Fruit fly (Drosophila melanogaster) whole organism, embryonic: Measurements from ENCODE around the gene GstO3.

Experiments used
- Adf1 ChIP-seq: fragments of 200-800 bp; sonication (Bioruptor generic); IDR thresholded peaks from 2 replicates; pipeline ENCODE4 v1.3.6; 2022; ENCODE audit warnings: missing biosample characterization, missing genetic modification characterization
- Bgb ChIP-seq: fragments of 200-800 bp; sonication (Bioruptor generic); IDR thresholded peaks from 2 replicates; pipeline ENCODE4 v1.3.6; 2022; ENCODE audit warnings: missing biosample characterization, missing genetic modification characterization; ENCODE audit not compliant: partially characterized antibody
- Bteb2 ChIP-seq: fragments of 200-800 bp; sonication (Bioruptor generic); optimal IDR thresholded peaks from 2 replicates; lab custom pipeline; 2016; ENCODE audit warnings: missing biosample characterization, missing genetic modification characterization
- CG10321 ChIP-seq: fragments of 200-800 bp; sonication (Bioruptor generic); IDR thresholded peaks from 2 replicates; pipeline ENCODE4 v1.3.6; 2022; ENCODE audit warnings: missing biosample characterization, missing genetic modification characterization
- CG10462 ChIP-seq: fragments of 200-800 bp; sonication (Bioruptor generic); optimal IDR thresholded peaks from 2 replicates; lab custom pipeline; 2016; ENCODE audit warnings: missing biosample characterization, missing genetic modification characterization
- CG12071 ChIP-seq: fragments of 200-800 bp; sonication (Bioruptor generic); optimal IDR thresholded peaks from 3 replicates; lab custom pipeline; 2018; ENCODE audit warnings: missing biosample characterization, mild to moderate bottlenecking, missing genetic modification characterization
- CG12391 ChIP-seq: fragments of 200-800 bp; sonication (Bioruptor generic); optimal IDR thresholded peaks from 3 replicates; lab custom pipeline; 2018; ENCODE audit warnings: missing biosample characterization, mild to moderate bottlenecking, missing genetic modification characterization, moderate library complexity
- CG13287 ChIP-seq: fragments of 200-800 bp; sonication (Bioruptor generic); IDR thresholded peaks from 2 replicates; pipeline ENCODE4 v1.3.6; 2022; ENCODE audit warnings: missing biosample characterization, missing genetic modification characterization; ENCODE audit not compliant: partially characterized antibody
- CG14860 ChIP-seq: fragments of 200-800 bp; sonication (Bioruptor generic); IDR thresholded peaks from 3 replicates; pipeline ENCODE4 v1.3.6; 2022; ENCODE audit warnings: missing biosample characterization, missing genetic modification characterization; ENCODE audit not compliant: partially characterized antibody
- CG16813 ChIP-seq: fragments of 200-800 bp; sonication (Bioruptor generic); IDR thresholded peaks from 3 replicates; pipeline ENCODE4 v1.3.6; 2022; ENCODE audit warnings: missing biosample characterization, missing genetic modification characterization; ENCODE audit not compliant: partially characterized antibody
- CG17361 ChIP-seq: fragments of 200-800 bp; sonication (Bioruptor generic); IDR thresholded peaks from 3 replicates; pipeline ENCODE4 v1.3.6; 2022; ENCODE audit warnings: missing biosample characterization, missing genetic modification characterization
- CG17385 ChIP-seq: fragments of 200-800 bp; sonication (Bioruptor generic); optimal IDR thresholded peaks from 3 replicates; lab custom pipeline; 2018; ENCODE audit warnings: missing biosample characterization, mild to moderate bottlenecking, missing genetic modification characterization
- CG2120 ChIP-seq: fragments of 200-800 bp; sonication (Bioruptor generic); optimal IDR thresholded peaks from 3 replicates; lab custom pipeline; 2016; ENCODE audit warnings: missing biosample characterization, missing genetic modification characterization
- CG2199 ChIP-seq: fragments of 200-800 bp; sonication (Bioruptor generic); IDR thresholded peaks from 3 replicates; pipeline ENCODE4 v1.3.6; 2022; ENCODE audit warnings: missing biosample characterization, missing genetic modification characterization
- CG31441 ChIP-seq: fragments of 200-800 bp; sonication (Bioruptor generic); IDR thresholded peaks from 2 replicates; pipeline ENCODE4 v1.3.6; 2022; ENCODE audit warnings: missing biosample characterization, missing genetic modification characterization
- CG9215 ChIP-seq: fragments of 200-800 bp; sonication (Bioruptor generic); IDR thresholded peaks from 2 replicates; pipeline ENCODE4 v1.3.6; 2022; ENCODE audit warnings: missing biosample characterization, missing genetic modification characterization
- CTCF ChIP-seq: fragments of 200-800 bp; sonication (Bioruptor generic); optimal IDR thresholded peaks from 2 replicates; lab custom pipeline; 2017; ENCODE audit warnings: missing biosample characterization, mild to moderate bottlenecking, missing genetic modification characterization, moderate library complexity
- CrebB ChIP-seq: fragments of 200-800 bp; sonication (Bioruptor generic); optimal IDR thresholded peaks from 3 replicates; lab custom pipeline; 2018; ENCODE audit warnings: missing biosample characterization, mild to moderate bottlenecking, missing genetic modification characterization
- Dbx ChIP-seq: fragments of 200-800 bp; sonication (Bioruptor generic); IDR thresholded peaks from 3 replicates; pipeline ENCODE4 v1.3.6; 2022; ENCODE audit warnings: missing biosample characterization, missing genetic modification characterization
- E2f2 ChIP-seq: fragments of 200-800 bp; sonication (Bioruptor generic); IDR thresholded peaks from 2 replicates; pipeline ENCODE4 v1.3.6; 2022; ENCODE audit warnings: missing biosample characterization, missing genetic modification characterization
- Eip74EF ChIP-seq, 2 experiments: fragments of 200-800 bp in 1 of 2; fragments of >200 bp in 1 of 2; sonication (Bioruptor generic) in 1 of 2; optimal IDR thresholded peaks; 2 replicates each; lab custom pipeline; 2017 to 2019; ENCODE audit warnings: missing biosample characterization in 2 of 2, missing genetic modification characterization in 2 of 2, mild to moderate bottlenecking in 1 of 2, moderate library complexity in 1 of 2
- Lhr ChIP-seq: fragments of 200-800 bp; sonication (Bioruptor generic); optimal IDR thresholded peaks from 3 replicates; lab custom pipeline; 2017; ENCODE audit warnings: mild to moderate bottlenecking, missing biosample characterization, missing genetic modification reagents, missing genetic modification characterization
- Myb ChIP-seq: fragments of 200-800 bp; sonication (Bioruptor generic); optimal IDR thresholded peaks from 2 replicates; lab custom pipeline; 2016; ENCODE audit warnings: missing biosample characterization, missing genetic modification characterization
- NfI ChIP-seq: fragments of 200-800 bp; sonication (Bioruptor generic); optimal IDR thresholded peaks from 3 replicates; lab custom pipeline; 2018; ENCODE audit warnings: missing biosample characterization, mild to moderate bottlenecking, missing genetic modification characterization, moderate library complexity
- Pdp1 ChIP-seq, 2 experiments: fragments of 200-800 bp; sonication (Bioruptor generic); optimal IDR thresholded peaks; 3 replicates each; lab custom pipeline; 2016; ENCODE audit warnings: missing biosample characterization in 2 of 2, missing genetic modification characterization in 2 of 2, mild to moderate bottlenecking in 1 of 2, moderate library complexity in 1 of 2
- Scr ChIP-seq: fragments of 200-800 bp; sonication (Bioruptor generic); IDR thresholded peaks from 2 replicates; pipeline ENCODE4 v1.3.6; 2022; ENCODE audit warnings: missing biosample characterization, missing genetic modification characterization; ENCODE audit not compliant: partially characterized antibody
- Sry-δ ChIP-seq: fragments of 200-800 bp; sonication (Bioruptor generic); optimal IDR thresholded peaks from 2 replicates; lab custom pipeline; 2016; ENCODE audit warnings: missing biosample characterization, missing genetic modification characterization
- Xbp1 ChIP-seq: fragments of 200-800 bp; sonication (Bioruptor generic); optimal IDR thresholded peaks from 3 replicates; lab custom pipeline; 2016; ENCODE audit warnings: missing biosample characterization, mild to moderate bottlenecking, missing genetic modification characterization
- ac ChIP-seq: fragments of 200-800 bp; sonication (Bioruptor generic); optimal IDR thresholded peaks from 3 replicates; lab custom pipeline; 2017; ENCODE audit warnings: missing biosample characterization, mild to moderate bottlenecking, missing genetic modification characterization
- amos ChIP-seq: fragments of 200-800 bp; sonication (Bioruptor generic); IDR thresholded peaks from 2 replicates; pipeline ENCODE4 v1.3.6; 2022; ENCODE audit warnings: missing biosample characterization, missing genetic modification characterization; ENCODE audit not compliant: partially characterized antibody
- ap ChIP-seq: fragments of 200-800 bp; sonication (Bioruptor generic); IDR thresholded peaks from 2 replicates; pipeline ENCODE4 v1.3.6; 2022; ENCODE audit warnings: missing biosample characterization, missing genetic modification characterization
- bigmax ChIP-seq: fragments of 200-800 bp; sonication (Bioruptor generic); optimal IDR thresholded peaks from 2 replicates; lab custom pipeline; 2018; ENCODE audit warnings: missing biosample characterization, mild to moderate bottlenecking, missing genetic modification characterization
- chn ChIP-seq: fragments of 200-800 bp; sonication (Bioruptor generic); optimal IDR thresholded peaks from 2 replicates; lab custom pipeline; 2016; ENCODE audit warnings: missing biosample characterization, missing genetic modification characterization
- ci ChIP-seq: fragments of 200-800 bp; sonication (Bioruptor generic); IDR thresholded peaks from 3 replicates; pipeline ENCODE4 v1.3.6; 2022; ENCODE audit warnings: missing biosample characterization, missing genetic modification characterization
- dm ChIP-seq: fragments of 200-800 bp; sonication (Bioruptor generic); optimal IDR thresholded peaks from 3 replicates; lab custom pipeline; 2016; ENCODE audit warnings: missing biosample characterization, missing genetic modification characterization
- dmrt99B ChIP-seq: fragments of 200-800 bp; sonication (Bioruptor generic); optimal IDR thresholded peaks from 2 replicates; lab custom pipeline; 2018; ENCODE audit warnings: missing biosample characterization, mild to moderate bottlenecking, missing genetic modification characterization, moderate library complexity
- dysf ChIP-seq: fragments of 200-800 bp; sonication (Bioruptor generic); IDR thresholded peaks from 3 replicates; pipeline ENCODE4 v1.3.6; 2022; ENCODE audit warnings: missing biosample characterization, missing genetic modification characterization
- hb ChIP-seq: fragments of 200-800 bp; sonication (Bioruptor generic); IDR thresholded peaks from 3 replicates; pipeline ENCODE4 v1.3.6; 2022; ENCODE audit warnings: missing biosample characterization, missing genetic modification characterization; ENCODE audit not compliant: partially characterized antibody
- hbn ChIP-seq: fragments of 200-800 bp; sonication (Bioruptor generic); IDR thresholded peaks from 2 replicates; pipeline ENCODE4 v1.3.6; 2022; ENCODE audit warnings: missing biosample characterization, missing genetic modification characterization; ENCODE audit not compliant: partially characterized antibody
- ken ChIP-seq: fragments of 200-800 bp; sonication (Bioruptor generic); IDR thresholded peaks from 3 replicates; pipeline ENCODE4 v1.3.6; 2022; ENCODE audit warnings: missing biosample characterization, missing genetic modification characterization
- onecut ChIP-seq: fragments of 200-800 bp; sonication (Bioruptor generic); IDR thresholded peaks from 2 replicates; pipeline ENCODE4 v1.3.6; 2022; ENCODE audit warnings: missing biosample characterization, missing genetic modification characterization
- pb ChIP-seq: fragments of 200-800 bp; sonication (Bioruptor generic); optimal IDR thresholded peaks from 3 replicates; lab custom pipeline; 2016; ENCODE audit warnings: missing biosample characterization, missing genetic modification characterization
- scrt ChIP-seq: fragments of 200-800 bp; sonication (Bioruptor generic); optimal IDR thresholded peaks from 2 replicates; lab custom pipeline; 2018; ENCODE audit warnings: missing biosample characterization, mild to moderate bottlenecking, missing genetic modification characterization, moderate library complexity
- stwl ChIP-seq: fragments of 200-800 bp; sonication (Bioruptor generic); optimal IDR thresholded peaks from 3 replicates; lab custom pipeline; 2018; ENCODE audit warnings: missing biosample characterization, mild to moderate bottlenecking, missing genetic modification characterization, moderate library complexity
- tin ChIP-seq: fragments of 200-800 bp; sonication (Bioruptor generic); optimal IDR thresholded peaks from 3 replicates; lab custom pipeline; 2016; ENCODE audit warnings: missing biosample characterization, missing genetic modification characterization
- trem ChIP-seq: fragments of 200-800 bp; optimal IDR thresholded peaks from 3 replicates; lab custom pipeline; 2019; ENCODE audit warnings: missing biosample characterization, mild to moderate bottlenecking, missing genetic modification characterization, moderate library complexity
- unc-4 ChIP-seq: fragments of 200-800 bp; sonication (Bioruptor generic); IDR thresholded peaks from 2 replicates; pipeline ENCODE4 v1.3.6; 2022; ENCODE audit warnings: missing biosample characterization, missing genetic modification characterization; ENCODE audit not compliant: partially characterized antibody
- zen ChIP-seq: fragments of 200-800 bp; sonication (Bioruptor generic); optimal IDR thresholded peaks from 3 replicates; lab custom pipeline; 2018; ENCODE audit warnings: missing biosample characterization, mild to moderate bottlenecking, missing genetic modification characterization, moderate library complexity

GstO3 gene

DNA sequence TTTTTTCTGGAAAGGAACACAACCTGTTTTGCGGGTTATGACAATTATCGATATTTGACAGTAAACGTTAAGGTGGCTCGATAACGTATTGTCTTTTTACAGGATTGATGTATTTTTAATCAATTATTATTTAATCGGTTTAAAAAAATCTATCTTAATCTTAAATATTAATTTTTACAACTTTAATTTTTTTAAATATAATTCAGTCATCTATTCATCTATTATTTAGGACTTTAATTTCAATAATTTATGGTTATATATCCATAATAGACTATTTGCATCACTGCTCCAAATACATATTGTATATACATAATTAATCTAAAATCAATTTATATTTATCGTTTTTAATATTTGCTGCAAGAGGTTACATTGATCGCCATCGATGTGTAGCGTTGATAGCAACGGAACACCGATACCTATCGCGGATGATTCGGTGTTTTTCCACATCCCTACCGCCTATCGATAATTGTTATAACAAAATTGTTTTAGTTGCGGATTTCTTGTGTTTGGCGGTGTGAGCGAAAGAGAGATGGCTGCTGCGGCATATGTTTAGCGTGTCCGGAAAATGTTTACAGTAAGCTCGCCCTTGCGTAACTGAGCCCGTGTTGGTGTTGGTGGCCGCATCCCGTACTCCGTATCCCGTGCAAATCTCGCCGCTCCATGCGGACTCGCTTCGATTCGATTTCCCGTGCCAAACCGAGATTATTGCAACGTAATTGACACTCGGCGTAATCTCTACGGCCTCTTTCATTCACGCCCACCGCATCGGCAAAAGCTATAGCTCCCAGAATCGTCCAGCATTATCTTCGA lies 6.3 kb downstream of the GstO3 start, which contains the start of the genes GstO1 and foi (continued):
- peak; percentile 97 for TF ChIP-seq Scr
- TF ChIP-seq ac (GFP tag; lab: Kevin White, UChicago), result no peak
- TF ChIP-seq CG17385 (GFP tag; lab: Kevin White, UChicago), result peak; percentile 24
- TF ChIP-seq Lhr (GFP tag; lab: Kevin White, UChicago), result no peak
- TF ChIP-seq dmrt99B (tag; lab: Kevin White, UChicago), result peak; percentile 28
- 0 out of 2 replicates have a peak, but pooled peaks have one; percentile 31 for TF ChIP-seq CG31441 (GFP tag; lab: Robert Waterston, UW)
- peak; percentile 74 for TF ChIP-seq E2f2 (GFP tag; lab: Robert Waterston, UW)
- TF ChIP-seq Eip74EF (GFP tag; optimal IDR thresholded peaks at IDR 0.05; lab: Kevin White, UChicago), result no peak
- peak; percentile 99 for TF ChIP-seq CG16813
- peak; percentile 97 for TF ChIP-seq CG13287 (GFP tag; lab: Robert Waterston, UW)
- peak; percentile 93 for TF ChIP-seq hbn
- TF ChIP-seq Xbp1, result peak; percentile 36
- TF ChIP-seq ap (GFP tag; lab: Robert Waterston, UW), result 0 out of 2 replicates have a peak, but pooled peaks have one; percentile 10
- peak; percentile 1 for TF ChIP-seq Myb (GFP tag; lab: Kevin White, UChicago)
- TF ChIP-seq CG12391 (tag; lab: Kevin White, UChicago), result peak; percentile 68
- peak; percentile 66; the same call in 2 of the 3 replicates for TF ChIP-seq ci (GFP tag; lab: Robert Waterston, UW)
- TF ChIP-seq amos (GFP tag; lab: Robert Waterston, UW), result peak; percentile 99
- TF ChIP-seq Dbx, result peak; percentile 45; the same call in 1 of the 3 replicates
- TF ChIP-seq CrebB (tag; lab: Kevin White, UChicago), result peak; percentile 9
- peak; percentile 95 for TF ChIP-seq unc-4
- TF ChIP-seq chn (GFP tag; lab: Kevin White, UChicago), result peak; percentile 15
- peak; percentile 99 for TF ChIP-seq CG14860 (GFP tag; lab: Robert Waterston, UW)
- TF ChIP-seq Bgb (GFP tag; lab: Robert Waterston, UW), result peak; percentile 99
- peak; percentile 26; the same call in 1 of the 2 replicates for TF ChIP-seq Adf1 (GFP tag; lab: Robert Waterston, UW)
- TF ChIP-seq CG17361, result peak; percentile 55; the same call in 1 of the 3 replicates
- peak; percentile 95 for TF ChIP-seq stwl
- TF ChIP-seq Pdp1 (GFP tag; optimal IDR thresholded peaks at IDR 0.05; lab: Kevin White, UChicago), result peak in 1 of 2 experiments; percentile 87
- TF ChIP-seq dysf (GFP tag; lab: Robert Waterston, UW), result no peak
- 0 out of 3 replicates have a peak, but pooled peaks have one; percentile 31 for TF ChIP-seq ken (GFP tag; lab: Robert Waterston, UW)
- TF ChIP-seq CTCF (GFP tag; lab: Kevin White, UChicago), result peak; percentile 6
- TF ChIP-seq zen (tag; lab: Kevin White, UChicago), result peak; percentile 27
- TF ChIP-seq pb (GFP tag; lab: Kevin White, UChicago), result peak; percentile 25
- peak; percentile 93 for TF ChIP-seq Sry-δ (GFP tag; lab: Kevin White, UChicago)
- peak; percentile 40 for TF ChIP-seq dm (GFP tag; lab: Kevin White, UChicago)
- TF ChIP-seq NfI, result peak; percentile 10
- no peak for TF ChIP-seq CG12071 (GFP tag; lab: Kevin White, UChicago)
- no peak for TF ChIP-seq CG10462 (GFP tag; lab: Kevin White, UChicago)
- peak; percentile 84 for TF ChIP-seq bigmax (GFP tag; lab: Kevin White, UChicago)
- peak; percentile 66 for TF ChIP-seq trem (tag; lab: Kevin White, UChicago)
- TF ChIP-seq tin (GFP tag; lab: Kevin White, UChicago), result peak; percentile 35
- TF ChIP-seq CG10321 (GFP tag; lab: Robert Waterston, UW), result 0 out of 2 replicates have a peak, but pooled peaks have one; percentile 30
- peak; percentile 56 for TF ChIP-seq CG2120
- TF ChIP-seq hb (GFP tag; lab: Robert Waterston, UW), result peak; percentile 98
- TF ChIP-seq scrt (GFP tag; lab: Kevin White, UChicago), result peak; percentile 0
- peak; percentile 54; the same call in 1 of the 2 replicates for TF ChIP-seq onecut (GFP tag; lab: Robert Waterston, UW)
- no peak for TF ChIP-seq CG9215
- no peak for TF ChIP-seq Bteb2 (GFP tag; lab: Kevin White, UChicago)
- no peak for TF ChIP-seq CG2199 (GFP tag; lab: Robert Waterston, UW)
